Fruit fly (Drosophila melanogaster) whole organism, embryonic: Measurements from ENCODE around the gene crol.
A peak's percentile ranks its signal among the peaks of the same experiment; 100 is the strongest.

Experiments
- Adf1 ChIP-seq: fragments of 200-800 bp; sonication (Bioruptor generic); IDR thresholded peaks from 2 replicates; pipeline ENCODE4 v1.3.6; 2022; ENCODE audit warnings: missing biosample characterization, missing genetic modification characterization
- Atf-2 ChIP-seq: fragments of 200-800 bp; sonication (Bioruptor generic); optimal IDR thresholded peaks from 2 replicates; lab custom pipeline; 2016; ENCODE audit warnings: missing biosample characterization, missing genetic modification characterization
- B-H1 ChIP-seq: fragments of 200-800 bp; sonication (Bioruptor generic); IDR thresholded peaks from 3 replicates; pipeline ENCODE4 v1.3.6; 2022; ENCODE audit warnings: missing biosample characterization, missing genetic modification characterization
- Blimp-1 ChIP-seq: fragments of 200-800 bp; sonication (Bioruptor generic); optimal IDR thresholded peaks from 3 replicates; lab custom pipeline; 2018; ENCODE audit warnings: missing biosample characterization, missing genetic modification characterization, mild to moderate bottlenecking, moderate library complexity, missing genetic modification reagents
- BtbVII ChIP-seq: fragments of 200-800 bp; sonication (Bioruptor generic); optimal IDR thresholded peaks from 3 replicates; lab custom pipeline; 2017; ENCODE audit warnings: missing biosample characterization, mild to moderate bottlenecking, missing genetic modification characterization
- CG10959 ChIP-seq: fragments of 200-800 bp; sonication (Bioruptor generic); IDR thresholded peaks from 2 replicates; pipeline ENCODE4 v1.3.6; 2022; ENCODE audit warnings: missing biosample characterization, missing genetic modification characterization
- CG11504 ChIP-seq: fragments of 200-800 bp; sonication (Bioruptor generic); optimal IDR thresholded peaks from 3 replicates; lab custom pipeline; 2019; ENCODE audit warnings: missing biosample characterization, mild to moderate bottlenecking, missing genetic modification characterization, moderate library complexity
- CG12299 ChIP-seq: fragments of 200-800 bp; sonication (Bioruptor generic); optimal IDR thresholded peaks from 2 replicates; lab custom pipeline; 2018; ENCODE audit warnings: missing biosample characterization, mild to moderate bottlenecking, missing genetic modification characterization
- CG1233 ChIP-seq: fragments of 200-800 bp; sonication (Bioruptor generic); optimal IDR thresholded peaks from 4 replicates; lab custom pipeline; 2018; ENCODE audit warnings: missing biosample characterization, mild to moderate bottlenecking, missing genetic modification characterization
- CG14014 ChIP-seq: fragments of 200-800 bp; sonication (Bioruptor generic); IDR thresholded peaks from 2 replicates; pipeline ENCODE4 v1.3.6; 2022; ENCODE audit warnings: missing biosample characterization, missing genetic modification characterization
- CG14441 ChIP-seq: fragments of 200-800 bp; sonication (Bioruptor generic); IDR thresholded peaks from 2 replicates; pipeline ENCODE4 v1.3.6; 2022; ENCODE audit warnings: missing biosample characterization, missing genetic modification characterization
- CG15601 ChIP-seq: fragments of 200-800 bp; sonication (Bioruptor generic); optimal IDR thresholded peaks from 3 replicates; lab custom pipeline; 2019; ENCODE audit warnings: missing biosample characterization, mild to moderate bottlenecking, missing genetic modification characterization, moderate library complexity
- CG17361 ChIP-seq: fragments of 200-800 bp; sonication (Bioruptor generic); IDR thresholded peaks from 3 replicates; pipeline ENCODE4 v1.3.6; 2022; ENCODE audit warnings: missing biosample characterization, missing genetic modification characterization
- CG17568 ChIP-seq: fragments of 200-800 bp; sonication (Bioruptor generic); optimal IDR thresholded peaks from 2 replicates; lab custom pipeline; 2018; ENCODE audit warnings: missing biosample characterization, mild to moderate bottlenecking, missing genetic modification characterization, moderate library complexity
- CG18476 ChIP-seq: fragments of 200-800 bp; sonication (Bioruptor generic); optimal IDR thresholded peaks from 2 replicates; lab custom pipeline; 2016; ENCODE audit warnings: missing biosample characterization, mild to moderate bottlenecking, missing genetic modification characterization
- CG2120 ChIP-seq: fragments of 200-800 bp; sonication (Bioruptor generic); optimal IDR thresholded peaks from 3 replicates; lab custom pipeline; 2016; ENCODE audit warnings: missing biosample characterization, missing genetic modification characterization
- CG2199 ChIP-seq: fragments of 200-800 bp; sonication (Bioruptor generic); IDR thresholded peaks from 3 replicates; pipeline ENCODE4 v1.3.6; 2022; ENCODE audit warnings: missing biosample characterization, missing genetic modification characterization
- CG31441 ChIP-seq: fragments of 200-800 bp; sonication (Bioruptor generic); IDR thresholded peaks from 2 replicates; pipeline ENCODE4 v1.3.6; 2022; ENCODE audit warnings: missing biosample characterization, missing genetic modification characterization
- CG3838 ChIP-seq: fragments of 200-800 bp; sonication (Bioruptor generic); optimal IDR thresholded peaks from 3 replicates; lab custom pipeline; 2016; ENCODE audit warnings: missing biosample characterization, missing genetic modification characterization
- CG42726 ChIP-seq: fragments of 200-800 bp; sonication (Bioruptor generic); IDR thresholded peaks from 2 replicates; pipeline ENCODE4 v1.3.6; 2022; ENCODE audit warnings: missing biosample characterization, missing genetic modification characterization; ENCODE audit not compliant: partially characterized antibody
- CG6813 ChIP-seq: fragments of 200-800 bp; sonication (Bioruptor generic); optimal IDR thresholded peaks from 2 replicates; lab custom pipeline; 2017; ENCODE audit warnings: missing biosample characterization, missing genetic modification characterization, mild to moderate bottlenecking, moderate library complexity, missing genetic modification reagents
- CG7745 ChIP-seq: fragments of 200-800 bp; sonication (Bioruptor generic); optimal IDR thresholded peaks from 2 replicates; lab custom pipeline; 2018; ENCODE audit warnings: missing biosample characterization, mild to moderate bottlenecking, missing genetic modification characterization, moderate library complexity
- CG9215 ChIP-seq: fragments of 200-800 bp; sonication (Bioruptor generic); IDR thresholded peaks from 2 replicates; pipeline ENCODE4 v1.3.6; 2022; ENCODE audit warnings: missing biosample characterization, missing genetic modification characterization
- Fer2 ChIP-seq: fragments of 200-800 bp; sonication (Bioruptor generic); optimal IDR thresholded peaks from 2 replicates; lab custom pipeline; 2018; ENCODE audit warnings: missing biosample characterization, mild to moderate bottlenecking, missing genetic modification characterization, moderate library complexity
- NC2β ChIP-seq: fragments of 200-800 bp; sonication (Bioruptor generic); optimal IDR thresholded peaks from 2 replicates; lab custom pipeline; 2016; ENCODE audit warnings: missing biosample characterization, missing genetic modification characterization
- Nf-YA ChIP-seq: fragments of 200-800 bp; sonication (Bioruptor generic); IDR thresholded peaks from 2 replicates; pipeline ENCODE4 v1.3.6; 2022; ENCODE audit warnings: missing biosample characterization, missing genetic modification characterization
- Opbp ChIP-seq: fragments of 200-800 bp; sonication (Bioruptor generic); IDR thresholded peaks from 3 replicates; pipeline ENCODE4 v1.3.6; 2022; ENCODE audit warnings: missing biosample characterization, missing genetic modification characterization; ENCODE audit not compliant: partially characterized antibody
- Pdp1 ChIP-seq, 2 experiments: fragments of 200-800 bp; sonication (Bioruptor generic); optimal IDR thresholded peaks; 3 replicates each; lab custom pipeline; 2016; ENCODE audit warnings: missing biosample characterization in 2 of 2, missing genetic modification characterization in 2 of 2, mild to moderate bottlenecking in 1 of 2, moderate library complexity in 1 of 2
- Rfx ChIP-seq: fragments of 200-800 bp; sonication (Bioruptor generic); IDR thresholded peaks from 2 replicates; pipeline ENCODE4 v1.3.6; 2022; ENCODE audit warnings: missing biosample characterization, missing genetic modification characterization
- Sox102F ChIP-seq: fragments of 200-800 bp; sonication (Bioruptor generic); optimal IDR thresholded peaks from 2 replicates; lab custom pipeline; 2018; ENCODE audit warnings: missing biosample characterization, mild to moderate bottlenecking, missing genetic modification characterization, moderate library complexity
- bigmax ChIP-seq: fragments of 200-800 bp; sonication (Bioruptor generic); optimal IDR thresholded peaks from 2 replicates; lab custom pipeline; 2018; ENCODE audit warnings: missing biosample characterization, mild to moderate bottlenecking, missing genetic modification characterization
- btn ChIP-seq: fragments of 200-800 bp; sonication (Bioruptor generic); optimal IDR thresholded peaks from 2 replicates; lab custom pipeline; 2016; ENCODE audit warnings: missing biosample characterization, missing genetic modification characterization
- cg ChIP-seq: fragments of 200-800 bp; sonication (Bioruptor generic); optimal IDR thresholded peaks from 3 replicates; lab custom pipeline; 2019; ENCODE audit warnings: missing biosample characterization, mild to moderate bottlenecking, missing genetic modification characterization, moderate library complexity
- dimm ChIP-seq: fragments of 200-800 bp; sonication (Bioruptor generic); IDR thresholded peaks from 2 replicates; pipeline ENCODE4 v1.3.6; 2022; ENCODE audit warnings: missing biosample characterization, missing genetic modification characterization
- fd64A ChIP-seq: fragments of 200-800 bp; sonication (Bioruptor generic); optimal IDR thresholded peaks from 3 replicates; lab custom pipeline; 2018; ENCODE audit warnings: missing biosample characterization, mild to moderate bottlenecking, missing genetic modification characterization
- insv ChIP-seq, 2 experiments: fragments of 200-800 bp; sonication (Bioruptor generic); optimal IDR thresholded peaks; 3 replicates each; lab custom pipeline; 2016 to 2018; ENCODE audit warnings: missing biosample characterization in 2 of 2, missing genetic modification characterization in 2 of 2
- inv ChIP-seq: fragments of 200-800 bp; sonication (Bioruptor generic); IDR thresholded peaks from 2 replicates; pipeline ENCODE4 v1.3.6; 2022; ENCODE audit warnings: missing biosample characterization, missing genetic modification characterization; ENCODE audit not compliant: partially characterized antibody
- ken ChIP-seq: fragments of 200-800 bp; sonication (Bioruptor generic); IDR thresholded peaks from 3 replicates; pipeline ENCODE4 v1.3.6; 2022; ENCODE audit warnings: missing biosample characterization, missing genetic modification characterization
- lilli ChIP-seq: fragments of 200-800 bp; sonication (Bioruptor generic); optimal IDR thresholded peaks from 3 replicates; lab custom pipeline; 2016; ENCODE audit warnings: missing biosample characterization, missing genetic modification characterization
- peb ChIP-seq: fragments of 200-800 bp; sonication (Bioruptor generic); IDR thresholded peaks from 2 replicates; pipeline ENCODE4 v1.3.6; 2022; ENCODE audit warnings: missing biosample characterization, missing genetic modification characterization
- phol ChIP-seq: fragments of 200-800 bp; sonication (Bioruptor generic); optimal IDR thresholded peaks from 3 replicates; lab custom pipeline; 2018; ENCODE audit warnings: missing biosample characterization, mild to moderate bottlenecking, missing genetic modification characterization, moderate library complexity
- prd ChIP-seq, 3 experiments: fragments of >200 bp in 2 of 3; fragments of 200-800 bp in 1 of 3; sonication (Bioruptor generic) in 1 of 3; optimal IDR thresholded peaks in 2 of 3; IDR thresholded peaks in 1 of 3; 2 replicates in 2 of 3; 3 replicates in 1 of 3; pipeline versions ENCODE4 v1.3.6 to Lab custom; 2017 to 2022; ENCODE audit warnings: missing biosample characterization in 1 of 3, missing genetic modification characterization in 1 of 3
- psq ChIP-seq: fragments of 200-800 bp; sonication (Bioruptor generic); optimal IDR thresholded peaks from 2 replicates; lab custom pipeline; 2017; ENCODE audit warnings: missing biosample characterization, missing genetic modification characterization
- row ChIP-seq: fragments of 200-800 bp; sonication (Bioruptor generic); IDR thresholded peaks from 3 replicates; pipeline ENCODE4 v1.3.6; 2022; ENCODE audit warnings: missing biosample characterization, missing genetic modification characterization
- sens ChIP-seq: fragments of 200-800 bp; sonication (Bioruptor generic); peaks from one replicate; lab custom pipeline; 2016; ENCODE audit warnings: missing biosample characterization, missing genetic modification characterization
- sim ChIP-seq: fragments of 200-800 bp; sonication (Bioruptor generic); IDR thresholded peaks from 2 replicates; pipeline ENCODE4 v1.3.6; 2022; ENCODE audit warnings: missing biosample characterization, missing genetic modification characterization
- sr ChIP-seq: fragments of 200-800 bp; sonication (Bioruptor generic); IDR thresholded peaks from 3 replicates; pipeline ENCODE4 v1.3.6; 2022; ENCODE audit warnings: missing biosample characterization, missing genetic modification characterization
- unpg ChIP-seq: fragments of 200-800 bp; sonication (Bioruptor generic); optimal IDR thresholded peaks from 3 replicates; lab custom pipeline; 2018; ENCODE audit warnings: missing biosample characterization, mild to moderate bottlenecking, missing genetic modification characterization, moderate library complexity

Gene crol

DNA sequence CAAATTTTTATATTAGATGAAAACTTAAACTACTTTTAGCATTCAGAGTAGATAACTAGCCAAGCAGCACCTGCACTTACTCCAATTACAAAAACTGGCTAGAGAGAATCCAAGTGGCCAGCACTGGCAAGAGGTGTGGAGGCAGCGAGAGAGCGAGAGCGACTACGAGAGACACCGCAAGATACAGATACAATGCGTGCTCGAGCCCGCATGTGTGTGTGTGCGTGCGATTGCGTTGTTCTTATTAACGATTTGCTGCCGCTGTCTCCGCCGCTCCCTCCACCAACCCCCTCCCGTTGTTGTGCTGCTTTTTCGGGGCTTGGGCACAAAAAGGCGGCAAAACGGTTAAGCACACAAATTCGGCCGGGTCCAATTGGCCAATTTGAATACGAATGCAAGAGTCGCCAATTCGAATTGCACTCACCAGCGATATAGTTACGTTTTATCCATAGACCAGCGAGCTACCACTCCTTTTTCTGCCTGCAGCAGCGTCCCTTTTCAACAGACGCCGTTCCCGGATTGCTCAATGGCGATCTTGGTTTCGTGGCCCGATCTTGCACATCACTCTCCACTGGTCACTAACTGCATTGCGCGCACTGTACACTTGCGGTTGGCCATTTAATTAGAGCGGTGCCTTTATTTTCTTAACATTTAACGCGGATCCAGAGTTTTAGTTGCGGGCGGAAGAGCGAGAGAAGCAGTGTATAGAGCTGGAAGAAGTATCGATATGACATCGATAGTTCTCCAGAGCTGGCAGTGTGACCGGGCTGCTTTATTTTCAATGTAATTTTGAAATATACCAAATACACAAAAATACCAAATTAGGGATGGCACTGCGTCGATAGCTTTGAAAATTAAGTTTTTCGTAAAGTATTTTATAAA, at the start of gene crol (continued):
- TF ChIP-seq B-H1 (GFP tag; lab: Robert Waterston, UW) (no peak), Fer2 (tag; lab: Kevin White, UChicago) (no peak), CG15601 (tag; lab: Kevin White, UChicago) (peak; percentile 32), prd (optimal IDR thresholded peaks at IDR 0.05; lab: Kevin White, UChicago) (no peak), prd (GFP tag; IDR thresholded peaks at IDR 0.05; lab: Robert Waterston, UW) (peak; percentile 23; the same call in 1 of the 3 replicates), psq (no peak), sim (GFP tag; lab: Robert Waterston, UW) (no peak), CG17361 (GFP tag; lab: Robert Waterston, UW) (peak; percentile 44; the same call in 1 of the 3 replicates), CG2199 (GFP tag; lab: Robert Waterston, UW) (0 out of 3 replicates have a peak, but pooled peaks have one; percentile 67), row (GFP tag; lab: Robert Waterston, UW) (peak; percentile 85), CG6813 (GFP tag; lab: Kevin White, UChicago) (no peak), phol (peak; percentile 43), sens (peak; percentile 73), fd64A (GFP tag; lab: Kevin White, UChicago) (no peak), NC2β (GFP tag; lab: Kevin White, UChicago) (peak; percentile 20), ken (GFP tag; lab: Robert Waterston, UW) (no peak), Pdp1 (GFP tag; optimal IDR thresholded peaks at IDR 0.05; lab: Kevin White, UChicago) (peak in 1 of 2 experiments; percentile 44), CG17568 (GFP tag; lab: Kevin White, UChicago) (no peak), dimm (GFP tag; lab: Robert Waterston, UW) (no peak), CG18476 (GFP tag; lab: Kevin White, UChicago) (no peak), Nf-YA (no peak), BtbVII (no peak), bigmax (no peak), CG1233 (GFP tag; lab: Kevin White, UChicago) (no peak), cg (peak; percentile 92), CG10959 (GFP tag; lab: Robert Waterston, UW) (no peak), Rfx (GFP tag; lab: Robert Waterston, UW) (peak; percentile 60), peb (no peak), insv (GFP tag; optimal IDR thresholded peaks at IDR 0.05; lab: Kevin White, UChicago) (peak in 1 of 2 experiments; percentile 82), CG14014 (GFP tag; lab: Robert Waterston, UW) (no peak), CG7745 (tag; lab: Kevin White, UChicago) (no peak), lilli (GFP tag; lab: Kevin White, UChicago) (peak; percentile 40), sr (GFP tag; lab: Robert Waterston, UW) (no peak), CG2120 (GFP tag; lab: Kevin White, UChicago) (peak; percentile 40), CG11504 (tag; lab: Kevin White, UChicago) (peak; percentile 37), CG14441 (GFP tag; lab: Robert Waterston, UW) (no peak), Atf-2 (GFP tag; lab: Kevin White, UChicago) (no peak), Blimp-1 (GFP tag; lab: Kevin White, UChicago) (peak; percentile 10), btn (GFP tag; lab: Kevin White, UChicago) (no peak), CG12299 (no peak), Sox102F (peak; percentile 7), inv (GFP tag; lab: Robert Waterston, UW) (peak; percentile 70), CG31441 (peak; percentile 35; the same call in 1 of the 2 replicates), CG9215 (GFP tag; lab: Robert Waterston, UW) (no peak), CG3838 (no peak), Adf1 (GFP tag; lab: Robert Waterston, UW) (peak; percentile 90), CG42726 (GFP tag; lab: Robert Waterston, UW) (peak; percentile 64; the same call in 1 of the 2 replicates), unpg (GFP tag; lab: Kevin White, UChicago) (peak; percentile 35), Opbp (peak; percentile 91)
